Worm (Caenorhabditis elegans): ENCODE results near the gene W03C9.8.

Gene W03C9.8

DNA sequence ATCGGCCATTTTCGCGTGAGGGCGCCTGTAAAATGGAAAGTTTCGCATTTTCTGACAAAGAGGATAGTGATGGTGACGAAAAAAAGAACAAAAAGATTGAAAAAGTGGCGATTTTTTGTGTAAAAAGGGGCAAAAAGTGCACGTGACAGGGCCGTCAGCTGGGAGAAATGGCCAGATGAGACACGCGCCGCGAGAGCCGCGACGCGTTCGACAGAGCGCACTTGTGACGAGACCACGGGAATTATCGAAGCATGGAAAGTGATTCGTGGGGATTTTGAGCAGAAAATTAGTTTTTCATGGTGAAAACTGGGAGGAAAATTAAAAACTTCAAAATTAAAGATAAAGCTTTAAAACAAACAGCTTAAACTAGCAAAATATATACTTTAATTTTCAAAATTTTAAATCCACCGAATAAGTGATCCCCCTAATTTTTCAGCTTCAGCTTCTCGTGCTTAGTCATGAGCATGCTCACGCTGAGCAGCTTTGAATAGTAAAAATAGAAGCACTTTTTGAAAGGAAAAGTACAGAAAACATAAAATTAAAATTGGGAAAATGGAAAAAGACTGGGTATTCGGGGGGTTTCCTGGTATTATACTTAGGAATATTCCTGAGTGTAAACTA lies 19.1 kb downstream of the W03C9.8 start, which contains the start of gene W03C9.5:
Gene W03C9.5, minus strand, starts transcription at position 38 of the 621 bp plus-strand sequence.
- peak; percentile 79 for TF ChIP-seq nhr-90 (tag; optimal IDR thresholded peaks at IDR 0.05)
- peak; percentile 91 for TF ChIP-seq lir-1 (GFP tag; conservative IDR thresholded peaks at IDR 0.05)
- TF ChIP-seq rpc-1 (optimal IDR thresholded peaks at IDR 0.05), result no peak
- no peak for TF ChIP-seq rpc-1 (tag; optimal IDR thresholded peaks at IDR 0.05)
- 0 out of 2 replicates have a peak, but pooled peaks have one; percentile 46 for TF ChIP-seq hsf-1 (GFP tag; IDR thresholded peaks at IDR 0.05)
- TF ChIP-seq ztf-22 (GFP tag; optimal IDR thresholded peaks at IDR 0.05), result no peak
- TF ChIP-seq egl-18 (GFP tag; IDR thresholded peaks at IDR 0.05), result 0 out of 2 replicates have a peak, but pooled peaks have one; percentile 51
- TF ChIP-seq F52B5.7 (tag; optimal IDR thresholded peaks at IDR 0.05), result peak; percentile 29
- peak; percentile 54; the same call in 1 of the 2 replicates for TF ChIP-seq bed-2 (GFP tag; IDR thresholded peaks at IDR 0.05)
- peak; percentile 92 for TF ChIP-seq pbrm-1 (GFP tag; IDR thresholded peaks at IDR 0.05)
- TF ChIP-seq ceh-79 (tag; optimal IDR thresholded peaks at IDR 0.05), result no peak
- peak; percentile 93 for TF ChIP-seq ztf-28 (GFP tag; IDR thresholded peaks at IDR 0.05)
- TF ChIP-seq ztf-25 (GFP tag; IDR thresholded peaks at IDR 0.05), result peak; percentile 82; the same call in 1 of the 2 replicates
- no peak for TF ChIP-seq hrde-1 (tag; optimal IDR thresholded peaks at IDR 0.05; ENCODE audit: borderline replicate concordance)
- TF ChIP-seq lin-54 (GFP tag; optimal IDR thresholded peaks at IDR 0.05), result peak; percentile 78
- no peak for TF ChIP-seq attf-6 (GFP tag; IDR thresholded peaks at IDR 0.05)
- peak; percentile 81 for TF ChIP-seq attf-3 (GFP tag; conservative IDR thresholded peaks at IDR 0.05)
- TF ChIP-seq dpl-1 (GFP tag; optimal IDR thresholded peaks at IDR 0.05), result peak; percentile 25
- peak; percentile 85 for TF ChIP-seq Y53G8AR.9 (GFP tag; conservative IDR thresholded peaks at IDR 0.05)
- peak; percentile 88 for TF ChIP-seq pha-4 (tag; optimal IDR thresholded peaks at IDR 0.05)
- TF ChIP-seq chd-7 (tag; optimal IDR thresholded peaks at IDR 0.05), result peak; percentile 66
- peak; percentile 93 for TF ChIP-seq dox-1 (GFP tag; IDR thresholded peaks at IDR 0.05)
- TF ChIP-seq madf-10 (tag; optimal IDR thresholded peaks at IDR 0.05), result peak; percentile 91
- no peak for TF ChIP-seq lag-1 (GFP tag; IDR thresholded peaks at IDR 0.05)
- peak; percentile 78 for TF ChIP-seq rcor-1 (GFP tag; IDR thresholded peaks at IDR 0.05)
- TF ChIP-seq rec-8 (tag; optimal IDR thresholded peaks at IDR 0.05), result peak in 1 of 2 experiments; percentile 32
- TF ChIP-seq mcd-1 (GFP tag; IDR thresholded peaks at IDR 0.05), result peak; percentile 98
- peak; percentile 51; the same call in 1 of the 2 replicates for TF ChIP-seq B0336.3 (GFP tag; IDR thresholded peaks at IDR 0.05)
- TF ChIP-seq ceh-58 (GFP tag; IDR thresholded peaks at IDR 0.05), result no peak
- peak; percentile 80 for TF ChIP-seq ceh-91 (GFP tag; IDR thresholded peaks at IDR 0.05)
- TF ChIP-seq nfyb-1 (GFP tag; IDR thresholded peaks at IDR 0.05), result peak; percentile 72
- no peak for TF ChIP-seq nfya-1 (tag; optimal IDR thresholded peaks at IDR 0.05; ENCODE audit: borderline replicate concordance, insufficient read depth)
- no peak for TF ChIP-seq dpff-1 (tag; optimal IDR thresholded peaks at IDR 0.05)
- TF ChIP-seq ztf-26 (tag; optimal IDR thresholded peaks at IDR 0.05), result peak; percentile 94
- peak; percentile 51; the same call in 1 of the 2 replicates for TF ChIP-seq madf-6 (GFP tag; IDR thresholded peaks at IDR 0.05)
- TF ChIP-seq akir-1 (GFP tag; optimal IDR thresholded peaks at IDR 0.05), result peak; percentile 14
- peak; percentile 91 for TF ChIP-seq lin-40 (tag; optimal IDR thresholded peaks at IDR 0.05)
- no peak for TF ChIP-seq F37B4.10 (GFP tag; IDR thresholded peaks at IDR 0.05)
- TF ChIP-seq snpc-1.1 (tag; optimal IDR thresholded peaks at IDR 0.05; ENCODE audit: insufficient read depth), result no peak
- TF ChIP-seq ekl-4 (GFP tag; IDR thresholded peaks at IDR 0.05), result peak; percentile 92
- TF ChIP-seq nhr-179 (tag; optimal IDR thresholded peaks at IDR 0.05), result no peak
- no peak for TF ChIP-seq him-1 (tag; optimal IDR thresholded peaks at IDR 0.05)
- TF ChIP-seq bed-1 (GFP tag; IDR thresholded peaks at IDR 0.05), result no peak
- TF ChIP-seq F33H1.4 (GFP tag; IDR thresholded peaks at IDR 0.05), result peak; percentile 73
- TF ChIP-seq Y79H2A.3 (GFP tag; conservative IDR thresholded peaks at IDR 0.05), result peak; percentile 14; the same call in 1 of the 2 replicates
- no peak for TF ChIP-seq nhr-120 (GFP tag; IDR thresholded peaks at IDR 0.05)
- peak; percentile 79 for TF ChIP-seq D2030.7 (GFP tag; IDR thresholded peaks at IDR 0.05)
- TF ChIP-seq ztf-6 (GFP tag; IDR thresholded peaks at IDR 0.05), result peak; percentile 72; the same call in 1 of the 2 replicates
